Worm (Caenorhabditis elegans) whole organism, L2 larva: ENCODE results near the gene athp-2.

ENCODE experiments used
- aly-2 ChIP-seq: fragments of 150-350 bp; optimal IDR thresholded peaks from 2 replicates; lab custom pipeline; 2014; ENCODE audit warnings: missing biosample characterization, missing genetic modification characterization
- ceh-16 ChIP-seq: fragments of 150-350 bp; optimal IDR thresholded peaks from 2 replicates; lab custom pipeline; 2014; ENCODE audit warnings: missing biosample characterization, missing genetic modification characterization
- egl-27 ChIP-seq: sonication (generic microtip); optimal IDR thresholded peaks from 3 replicates; lab custom pipeline; 2017; ENCODE audit warnings: missing biosample characterization, missing genetic modification reagents, missing genetic modification characterization
- elt-3 ChIP-seq: sonication (generic microtip); optimal IDR thresholded peaks from 2 replicates; lab custom pipeline; 2017; ENCODE audit warnings: missing biosample characterization, missing genetic modification characterization
- nhr-12 ChIP-seq: fragments of 150-350 bp; optimal IDR thresholded peaks from 2 replicates; lab custom pipeline; 2014; ENCODE audit warnings: missing biosample characterization, missing genetic modification characterization
- unc-55 ChIP-seq: fragments of 150-350 bp; sonication (generic microtip); optimal IDR thresholded peaks from 3 replicates; lab custom pipeline; 2014; ENCODE audit warnings: missing biosample characterization, missing genetic modification reagents, missing genetic modification characterization

DNA sequence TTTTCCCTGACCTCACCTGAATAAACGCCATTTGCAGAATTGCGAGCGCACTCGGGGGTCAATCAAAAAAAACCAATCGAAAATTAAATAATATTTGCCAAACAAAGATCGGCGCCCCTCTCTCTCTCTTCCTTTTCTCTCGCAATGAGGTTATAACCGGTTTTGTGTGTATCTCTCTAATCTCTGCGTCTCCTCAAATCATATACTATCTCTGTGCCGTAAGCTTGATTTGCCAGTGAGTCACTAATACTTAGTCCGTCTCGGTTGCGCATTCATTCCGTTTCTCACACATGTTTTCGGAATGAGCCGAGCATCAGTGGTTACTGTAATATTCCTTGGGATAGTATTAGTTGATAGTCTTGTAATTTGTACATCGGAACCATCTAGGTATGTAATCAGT lies 22.1 kb downstream of the athp-2 start:
- TF ChIP-seq elt-3 (tag; lab: Kevin White, UChicago) = no peak
- no peak for TF ChIP-seq aly-2 (tag; lab: Kevin White, UChicago)
- no peak for TF ChIP-seq ceh-16 (tag; lab: Kevin White, UChicago)
- no peak for TF ChIP-seq nhr-12 (tag; lab: Kevin White, UChicago)
- no peak for TF ChIP-seq unc-55 (GFP tag; lab: Kevin White, UChicago)
- no peak for TF ChIP-seq egl-27 (tag; lab: Kevin White, UChicago)
